Fruit fly (Drosophila melanogaster): Measurements from ENCODE around the gene hay.

Gene hay

DNA sequence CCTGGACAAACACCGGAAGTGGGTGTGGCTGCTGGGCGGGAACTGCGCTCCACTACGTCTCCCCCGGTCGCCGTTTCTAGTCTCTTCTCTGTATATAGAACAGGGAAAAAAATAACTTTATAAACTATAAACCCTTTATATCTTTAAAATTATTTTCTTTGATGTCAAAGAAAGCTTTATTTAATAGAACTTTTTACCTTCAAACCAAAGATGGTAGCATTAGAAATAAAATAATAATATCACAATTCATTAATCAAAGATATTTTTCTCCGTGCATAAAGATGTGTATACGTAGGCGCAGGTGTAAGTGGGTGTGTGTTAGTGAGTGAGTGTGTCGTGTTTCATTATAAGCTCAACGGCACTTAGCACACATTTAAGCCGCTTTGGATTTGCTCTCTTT, 31.4 kb upstream of the hay start (continued):
- TF ChIP-seq gem (tag; optimal IDR thresholded peaks at IDR 0.05) (peak; percentile 25), CG14667 (GFP tag; IDR thresholded peaks at IDR 0.05) (no peak)

DNA sequence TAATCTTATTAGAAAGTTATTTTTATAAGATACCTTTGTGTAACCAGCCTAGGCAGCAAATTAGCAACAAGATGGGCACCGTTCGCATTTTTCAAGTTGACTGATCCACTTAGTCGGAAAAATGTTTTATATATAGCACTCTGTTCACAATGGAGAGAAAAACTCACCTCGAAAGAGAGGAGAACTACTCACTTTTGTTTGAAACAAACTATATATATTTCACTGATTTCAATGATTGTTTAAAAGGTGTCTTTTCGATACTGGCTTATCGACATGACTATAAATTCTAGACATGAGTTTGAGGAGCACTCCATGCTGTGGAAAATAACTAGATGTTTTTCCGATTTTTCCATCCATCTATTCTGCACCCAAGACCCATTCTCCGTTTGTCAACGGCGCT, 7.4 kb upstream of the hay start, which contains the start of gene CG42521:
Gene CG42521, minus strand, starts transcription at position 101 of the 400 bp plus-strand sequence.
- no peak for TF ChIP-seq org-1 (GFP tag; optimal IDR thresholded peaks at IDR 0.05)
- no peak for TF ChIP-seq TFAM (GFP tag; optimal IDR thresholded peaks at IDR 0.05)
- no peak for TF ChIP-seq ind (GFP tag; optimal IDR thresholded peaks at IDR 0.05)
- no peak for TF ChIP-seq sim (GFP tag; IDR thresholded peaks at IDR 0.05)
- no peak for TF ChIP-seq CG2199 (GFP tag; IDR thresholded peaks at IDR 0.05)

DNA sequence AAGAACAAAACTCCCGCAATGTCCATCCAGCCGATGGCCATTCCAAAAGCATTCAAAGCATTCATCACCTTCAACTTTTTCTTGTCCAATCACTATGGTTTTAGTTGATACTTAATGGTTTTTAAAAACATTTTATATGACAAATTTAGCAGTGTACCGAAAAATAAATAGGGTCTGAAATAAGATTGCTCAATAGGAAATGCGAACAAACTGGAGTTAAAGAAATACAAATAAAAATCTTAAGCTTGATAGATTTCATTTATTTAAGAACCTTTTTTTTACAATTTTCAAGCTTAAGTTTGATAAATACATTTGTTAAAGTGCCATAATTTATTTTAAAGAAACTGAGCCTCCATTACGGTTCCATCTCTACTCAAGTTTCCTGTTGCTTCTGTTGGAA, 5.4 kb upstream of the hay start, which contains the start of gene CG43127:
Gene CG43127, minus strand, starts transcription at position 101 of the 400 bp plus-strand sequence.
- TF ChIP-seq ash1 (GFP tag; optimal IDR thresholded peaks at IDR 0.05) (no peak), CG9437 (GFP tag; optimal IDR thresholded peaks at IDR 0.05) (no peak)

dm6 chr3L:10626199-10626598, 4.7 kb upstream of the hay start, which contains the start of gene CG34238:
Gene CG34238 (plus strand): TSS chr3L:10626499.
- no peak for TF ChIP-seq ci (GFP tag; IDR thresholded peaks at IDR 0.05)
- no peak for TF ChIP-seq CG6813 (GFP tag; optimal IDR thresholded peaks at IDR 0.05)
- no peak for TF ChIP-seq Vsx1 (GFP tag; optimal IDR thresholded peaks at IDR 0.05)
- no peak for TF ChIP-seq CG6175 (GFP tag; IDR thresholded peaks at IDR 0.05)
- no peak for TF ChIP-seq bcd (GFP tag; optimal IDR thresholded peaks at IDR 0.05)

DNA sequence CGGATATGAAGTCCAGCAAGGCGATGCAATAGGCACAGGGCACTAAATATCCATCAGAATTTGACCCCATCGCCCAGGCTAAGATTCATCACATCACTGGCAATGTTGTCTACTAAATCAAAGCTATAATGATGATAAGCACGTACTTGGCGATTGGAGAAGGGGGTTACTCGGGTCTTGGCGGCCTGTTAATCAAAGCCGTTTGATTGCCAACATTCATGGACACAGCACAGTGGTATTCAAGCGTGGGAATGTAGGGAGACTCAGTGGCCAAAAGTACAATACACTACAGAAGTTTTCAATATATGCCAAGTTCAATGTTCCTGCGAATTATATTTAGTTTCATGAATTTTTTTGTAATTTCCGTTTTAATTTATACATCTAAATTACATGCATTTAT, 2.5 kb upstream of the hay start, which contains the start of gene CG14151:
Gene CG14151, minus strand, starts transcription at position 101 of the 400 bp plus-strand sequence.
- no peak for TF ChIP-seq zfh2 (GFP tag; optimal IDR thresholded peaks at IDR 0.05)
- TF ChIP-seq sna (GFP tag; IDR thresholded peaks at IDR 0.05; ENCODE audit: partially characterized antibody) = no peak
- TF ChIP-seq Fer2 (tag; optimal IDR thresholded peaks at IDR 0.05) = no peak
- TF ChIP-seq row (GFP tag; IDR thresholded peaks at IDR 0.05) = no peak
- no peak for TF ChIP-seq CG8290 (GFP tag; optimal IDR thresholded peaks at IDR 0.05)
- TF ChIP-seq CG8290 (tag; optimal IDR thresholded peaks at IDR 0.05) = no peak
- no peak for TF ChIP-seq CG3163 (GFP tag; optimal IDR thresholded peaks at IDR 0.05)
- no peak for TF ChIP-seq CG30020 (tag; optimal IDR thresholded peaks at IDR 0.05)
- TF ChIP-seq dmrt11E (tag; optimal IDR thresholded peaks at IDR 0.05) = no peak
- no peak for TF ChIP-seq Neu2 (GFP tag; optimal IDR thresholded peaks at IDR 0.05; ENCODE audit: borderline replicate concordance)
- no peak for TF ChIP-seq phol (tag; optimal IDR thresholded peaks at IDR 0.05)
- TF ChIP-seq Ravus (GFP tag; IDR thresholded peaks at IDR 0.05) = no peak

dm6 chr3L:10629969-10630368, 910 bp upstream of the hay start, which contains the start of gene CG42536:
Gene CG42536 (minus strand): TSS chr3L:10630069.
- TF ChIP-seq p53 (GFP tag; optimal IDR thresholded peaks at IDR 0.05) = no peak
- no peak for TF ChIP-seq CG2678 (tag; optimal IDR thresholded peaks at IDR 0.05)
- no peak for TF ChIP-seq CG14050 (GFP tag; IDR thresholded peaks at IDR 0.05)
- no peak for TF ChIP-seq yki (optimal IDR thresholded peaks at IDR 0.05)
- TF ChIP-seq jumu (GFP tag; optimal IDR thresholded peaks at IDR 0.05) = no peak

DNA sequence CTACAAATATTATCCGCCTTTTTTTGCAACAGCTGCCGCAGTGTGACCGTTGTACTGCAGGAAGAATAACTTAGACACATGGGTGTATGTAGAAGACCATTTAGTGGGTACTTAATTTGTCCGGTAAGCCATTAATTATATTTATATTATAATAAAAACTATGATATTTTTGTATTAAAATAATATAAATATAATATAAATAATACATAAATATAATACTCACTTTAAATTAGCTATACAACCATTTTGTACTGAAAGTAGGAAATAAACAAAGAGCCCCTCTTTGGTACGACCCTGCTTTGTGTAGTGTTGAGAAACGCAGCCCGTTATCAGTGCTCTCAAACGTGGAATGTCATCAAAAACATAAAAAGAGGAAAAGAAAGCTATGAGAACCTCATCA, 6.9 kb downstream of the hay start, which contains the start of gene Cnep1r2:
Gene Cnep1r2, plus strand, starts transcription at position 328 of the 400 bp plus-strand sequence.
- TF ChIP-seq dimm (GFP tag; IDR thresholded peaks at IDR 0.05) (peak; percentile 76), ro (GFP tag; IDR thresholded peaks at IDR 0.05) (peak; percentile 93), fd64A (GFP tag; optimal IDR thresholded peaks at IDR 0.05) (peak; percentile 24), CG9609 (GFP tag; optimal IDR thresholded peaks at IDR 0.05) (peak; percentile 61), Aef1 (GFP tag; IDR thresholded peaks at IDR 0.05) (peak; percentile 93), CG1602 (GFP tag; optimal IDR thresholded peaks at IDR 0.05) (peak; percentile 96), ttk (GFP tag; IDR thresholded peaks at IDR 0.05) (peak; percentile 95), tup (GFP tag; optimal IDR thresholded peaks at IDR 0.05) (peak; percentile 83), Nf-YC (tag; optimal IDR thresholded peaks at IDR 0.05) (peak; percentile 91), PHDP (tag; optimal IDR thresholded peaks at IDR 0.05) (peak; percentile 97), CG9437 (GFP tag; optimal IDR thresholded peaks at IDR 0.05) (peak; percentile 93), CG2199 (GFP tag; IDR thresholded peaks at IDR 0.05) (peak; percentile 90), CG12942 (GFP tag; optimal IDR thresholded peaks at IDR 0.05) (peak; percentile 93), YL-1 (GFP tag; optimal IDR thresholded peaks at IDR 0.05) (peak; percentile 95)
